Fruit fly (Drosophila melanogaster): Measurements from ENCODE around the gene CG11634.

CG11634 gene

dm6 chr2L:21933496-21933895 is 17.4 kb downstream of the CG11634 start:
- TF ChIP-seq ovo (GFP tag; optimal IDR thresholded peaks at IDR 0.05), result no peak
- no peak for TF ChIP-seq CG14711 (tag; optimal IDR thresholded peaks at IDR 0.05)
